Worm (Caenorhabditis elegans) whole organism, late embryonic: Measurements from ENCODE around the gene R10E4.6.

Experiments
- C08G9.2 ChIP-seq: sonication (generic microtip); optimal IDR thresholded peaks from 2 replicates; lab custom pipeline; 2016; ENCODE audit warnings: mild to moderate bottlenecking, missing genetic modification characterization, moderate library complexity, missing compliant biosample characterization
- F13H6.1 ChIP-seq: sonication (generic microtip); optimal IDR thresholded peaks from 2 replicates; lab custom pipeline; 2016; ENCODE audit warnings: missing genetic modification characterization, missing compliant biosample characterization
- T23F11.4 ChIP-seq: fragments of 200-800 bp; sonication (Bioruptor generic); optimal IDR thresholded peaks from 2 replicates; lab custom pipeline; 2018; ENCODE audit warnings: mild to moderate bottlenecking, missing genetic modification characterization, missing compliant biosample characterization
- Y22D7AL.16 ChIP-seq: sonication (generic microtip); optimal IDR thresholded peaks from 2 replicates; lab custom pipeline; 2016; ENCODE audit warnings: missing genetic modification characterization, missing compliant biosample characterization
- ceh-18 ChIP-seq: sonication (generic microtip); optimal IDR thresholded peaks from 2 replicates; lab custom pipeline; 2016; ENCODE audit warnings: missing genetic modification characterization, missing compliant biosample characterization
- ceh-19 ChIP-seq: fragments of 200-800 bp; sonication (Bioruptor generic); optimal IDR thresholded peaks from 2 replicates; lab custom pipeline; 2018; ENCODE audit warnings: mild to moderate bottlenecking, missing genetic modification characterization, missing compliant biosample characterization
- ceh-2 ChIP-seq: sonication (generic microtip); optimal IDR thresholded peaks from 2 replicates; lab custom pipeline; 2016; ENCODE audit warnings: missing genotype, missing genetic modification characterization, missing compliant biosample characterization
- ceh-22 ChIP-seq: sonication (generic microtip); optimal IDR thresholded peaks from 2 replicates; lab custom pipeline; 2017; ENCODE audit warnings: missing biosample characterization, missing genetic modification characterization
- ceh-34 ChIP-seq: sonication (generic microtip); optimal IDR thresholded peaks from 2 replicates; lab custom pipeline; 2016; ENCODE audit warnings: mild to moderate bottlenecking, missing genetic modification characterization, missing compliant biosample characterization
- ceh-45 ChIP-seq: fragments of 200-800 bp; sonication (Bioruptor generic); IDR thresholded peaks from 2 replicates; pipeline ENCODE4 v1.3.6; 2022; ENCODE audit warnings: missing genetic modification reagents, missing genetic modification characterization, missing compliant biosample characterization
- ceh-48 ChIP-seq: sonication (generic microtip); optimal IDR thresholded peaks from 2 replicates; lab custom pipeline; 2016; ENCODE audit warnings: missing genetic modification characterization, inconsistent platforms, missing compliant biosample characterization
- ceh-6 ChIP-seq: fragments of 200-800 bp; sonication (Bioruptor generic); optimal IDR thresholded peaks from 2 replicates; lab custom pipeline; 2018; ENCODE audit warnings: mild to moderate bottlenecking, missing genetic modification characterization, missing compliant biosample characterization
- ceh-9 ChIP-seq: sonication (generic microtip); optimal IDR thresholded peaks from 2 replicates; lab custom pipeline; 2016; ENCODE audit warnings: mild to moderate bottlenecking, missing genetic modification characterization, inconsistent platforms, missing compliant biosample characterization
- che-1 ChIP-seq: sonication (generic microtip); optimal IDR thresholded peaks from 2 replicates; lab custom pipeline; 2016; ENCODE audit warnings: mild to moderate bottlenecking, missing genetic modification characterization, missing compliant biosample characterization
- ets-4 ChIP-seq: sonication (generic microtip); optimal IDR thresholded peaks from 2 replicates; lab custom pipeline; 2016; ENCODE audit warnings: missing genetic modification characterization, missing compliant biosample characterization
- fkh-10 ChIP-seq: fragments of 150-350 bp; optimal IDR thresholded peaks from 2 replicates; lab custom pipeline; 2014; ENCODE audit warnings: missing biosample characterization, missing genetic modification reagents, missing genetic modification characterization
- gmeb-2 ChIP-seq: sonication (generic microtip); optimal IDR thresholded peaks from 2 replicates; lab custom pipeline; 2016; ENCODE audit warnings: missing genetic modification characterization, inconsistent platforms, missing compliant biosample characterization
- hlh-13 ChIP-seq: fragments of 200-800 bp; sonication (Bioruptor generic); optimal IDR thresholded peaks from 2 replicates; lab custom pipeline; 2018; ENCODE audit warnings: mild to moderate bottlenecking, missing genetic modification characterization, missing compliant biosample characterization
- hlh-15 ChIP-seq: sonication (generic microtip); optimal IDR thresholded peaks from 2 replicates; lab custom pipeline; 2016; ENCODE audit warnings: missing genetic modification characterization, missing compliant biosample characterization
- hlh-6 ChIP-seq: sonication (generic microtip); optimal IDR thresholded peaks from 2 replicates; lab custom pipeline; 2016; ENCODE audit warnings: missing genotype, missing genetic modification characterization, missing compliant biosample characterization
- lim-6 ChIP-seq: sonication (generic microtip); optimal IDR thresholded peaks from 2 replicates; lab custom pipeline; 2016; ENCODE audit warnings: missing genetic modification characterization, missing compliant biosample characterization
- lin-11 ChIP-seq: fragments of 200-800 bp; sonication (Bioruptor generic); optimal IDR thresholded peaks from 2 replicates; lab custom pipeline; 2018; ENCODE audit warnings: mild to moderate bottlenecking, missing genetic modification characterization, missing compliant biosample characterization
- madf-2 ChIP-seq: sonication (generic microtip); optimal IDR thresholded peaks from 2 replicates; lab custom pipeline; 2017; ENCODE audit warnings: missing genetic modification characterization, missing compliant biosample characterization
- nfya-1 ChIP-seq: sonication (generic microtip); optimal IDR thresholded peaks from 2 replicates; lab custom pipeline; 2017; ENCODE audit warnings: missing genetic modification characterization, mild to moderate bottlenecking, missing compliant biosample characterization, antibody characterized with exemption, moderate library complexity
- nhr-11 ChIP-seq: fragments of 150-350 bp; optimal IDR thresholded peaks from 2 replicates; lab custom pipeline; 2014; ENCODE audit warnings: missing biosample characterization, missing genetic modification characterization
- odd-2 ChIP-seq: sonication (generic microtip); optimal IDR thresholded peaks from 2 replicates; lab custom pipeline; 2017; ENCODE audit warnings: antibody characterized with exemption, mild to moderate bottlenecking, missing genetic modification characterization, missing compliant biosample characterization
- pag-3 ChIP-seq: sonication (generic microtip); optimal IDR thresholded peaks from 2 replicates; lab custom pipeline; 2016; ENCODE audit warnings: missing compliant biosample characterization, missing genetic modification characterization, borderline replicate concordance
- pat-9 ChIP-seq: fragments of 200-800 bp; sonication (Bioruptor generic); optimal IDR thresholded peaks from 2 replicates; lab custom pipeline; 2018; ENCODE audit warnings: mild to moderate bottlenecking, missing genetic modification characterization, moderate library complexity, missing compliant biosample characterization
- pax-1 ChIP-seq: fragments of 150-350 bp; optimal IDR thresholded peaks from 2 replicates; lab custom pipeline; 2014; ENCODE audit warnings: missing biosample characterization, missing genetic modification characterization
- pha-2 ChIP-seq: sonication (generic microtip); optimal IDR thresholded peaks from 2 replicates; lab custom pipeline; 2017; ENCODE audit warnings: mild to moderate bottlenecking, missing genetic modification characterization, missing compliant biosample characterization
- pros-1 ChIP-seq: fragments of 150-350 bp; optimal IDR thresholded peaks from 2 replicates; lab custom pipeline; 2014; ENCODE audit warnings: missing biosample characterization, missing genetic modification reagents, missing genetic modification characterization
- ref-2 ChIP-seq: sonication (generic microtip); optimal IDR thresholded peaks from 2 replicates; lab custom pipeline; 2016; ENCODE audit warnings: missing genetic modification characterization, missing compliant biosample characterization
- sox-4 ChIP-seq: sonication (generic microtip); optimal IDR thresholded peaks from 2 replicates; lab custom pipeline; 2017; ENCODE audit warnings: mild to moderate bottlenecking, missing genetic modification characterization, inconsistent platforms, missing compliant biosample characterization
- tbx-2 ChIP-seq: sonication (generic microtip); optimal IDR thresholded peaks from 2 replicates; lab custom pipeline; 2016; ENCODE audit warnings: missing genetic modification characterization, missing compliant biosample characterization
- tbx-7 ChIP-seq: sonication (generic microtip); optimal IDR thresholded peaks from 2 replicates; lab custom pipeline; 2016; ENCODE audit warnings: missing genotype, missing genetic modification characterization, missing compliant biosample characterization
- unc-3 ChIP-seq, 2 experiments: fragments of 200-800 bp in 1 of 2; sonication (Bioruptor generic) in 1 of 2; sonication (generic microtip) in 1 of 2; conservative IDR thresholded peaks in 1 of 2; optimal IDR thresholded peaks in 1 of 2; 2 replicates each; pipeline versions ENCODE4 v1.3.6 to Lab custom; 2016 to 2022; ENCODE audit warnings: missing compliant biosample characterization in 2 of 2, missing genetic modification characterization in 2 of 2, missing genetic modification reagents in 1 of 2
- unc-55 ChIP-seq: sonication (generic microtip); optimal IDR thresholded peaks from 2 replicates; lab custom pipeline; 2017; ENCODE audit warnings: missing biosample characterization, missing genetic modification reagents, missing genetic modification characterization
- zip-5 ChIP-seq: sonication (generic microtip); optimal IDR thresholded peaks from 2 replicates; lab custom pipeline; 2016; ENCODE audit warnings: missing genetic modification characterization, missing compliant biosample characterization
- ztf-16 ChIP-seq: sonication (generic microtip); optimal IDR thresholded peaks from 2 replicates; lab custom pipeline; 2017; ENCODE audit warnings: missing genetic modification characterization, missing compliant biosample characterization

The R10E4.6 gene

ce11 chrIII:4317065-4317752, 24.0 kb downstream of the R10E4.6 start, which contains the start of gene tag-131:
TSS of gene tag-131 (plus strand) at chrIII:4317702.
- peak; percentile 63 for TF ChIP-seq nfya-1 (tag; lab: Kevin White, UChicago)
- no peak for TF ChIP-seq odd-2 (tag; lab: Kevin White, UChicago)
- TF ChIP-seq ceh-34 (tag; lab: Kevin White, UChicago) = no peak
- no peak for TF ChIP-seq unc-3 (GFP tag; conservative IDR thresholded peaks at IDR 0.05; lab: Robert Waterston, UW)
- no peak for TF ChIP-seq unc-3 (tag; optimal IDR thresholded peaks at IDR 0.05; lab: Kevin White, UChicago)
- TF ChIP-seq pha-2 (tag; lab: Kevin White, UChicago) = no peak
- no peak for TF ChIP-seq ceh-2 (tag; lab: Kevin White, UChicago)
- TF ChIP-seq Y22D7AL.16 (tag; lab: Kevin White, UChicago) = no peak
- peak; percentile 36 for TF ChIP-seq ceh-18 (tag; lab: Kevin White, UChicago)
- no peak for TF ChIP-seq hlh-15
- no peak for TF ChIP-seq zip-5 (tag; lab: Kevin White, UChicago)
- peak; percentile 81 for TF ChIP-seq unc-55 (GFP tag; lab: Kevin White, UChicago)
- no peak for TF ChIP-seq F13H6.1
- peak; percentile 31 for TF ChIP-seq tbx-2
- TF ChIP-seq pag-3 (tag; lab: Kevin White, UChicago) = no peak
- no peak for TF ChIP-seq tbx-7 (tag; lab: Kevin White, UChicago)
- no peak for TF ChIP-seq ztf-16 (tag; lab: Kevin White, UChicago)
- TF ChIP-seq ets-4 (tag; lab: Kevin White, UChicago) = no peak
- TF ChIP-seq ceh-48 (tag; lab: Kevin White, UChicago) = no peak
- TF ChIP-seq hlh-6 (tag; lab: Kevin White, UChicago) = no peak
- TF ChIP-seq lim-6 (tag; lab: Kevin White, UChicago) = no peak
- TF ChIP-seq, all 69 proteins: peak for 4

DNA sequence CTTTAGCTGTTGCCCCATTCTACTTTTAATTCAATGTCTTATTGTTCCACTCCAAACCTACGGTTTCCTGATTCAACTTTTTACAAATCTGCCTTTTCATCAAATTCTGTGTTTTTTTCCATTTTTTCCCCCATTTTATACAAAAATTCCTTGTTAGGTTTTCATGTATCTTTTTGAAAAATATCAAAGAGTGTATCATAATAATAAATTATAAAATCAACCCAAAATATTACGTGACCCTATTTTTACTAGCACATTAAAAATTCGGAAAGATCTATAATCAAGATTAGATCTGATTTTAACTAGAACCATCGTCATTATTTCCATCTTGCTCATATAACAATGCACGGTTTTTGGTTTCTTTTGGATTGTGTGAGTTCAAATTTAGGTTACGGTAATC, 26.9 kb downstream of the R10E4.6 start, which contains the start of gene H38K22.6:
H38K22.6 (plus strand) TSS at position 301 of the 400 bp plus-strand sequence.
- TF ChIP-seq ceh-45 (GFP tag; lab: Robert Waterston, UW) (no peak), fkh-10 (GFP tag; lab: Kevin White, UChicago) (no peak), ref-2 (tag; lab: Kevin White, UChicago) (no peak), pha-2 (tag; lab: Kevin White, UChicago) (no peak), nhr-11 (no peak), ceh-18 (tag; lab: Kevin White, UChicago) (no peak), hlh-13 (GFP tag; lab: Kevin White, UChicago) (no peak), ceh-19 (no peak), hlh-15 (no peak), ceh-2 (tag; lab: Kevin White, UChicago) (no peak), ceh-6 (GFP tag; lab: Kevin White, UChicago) (no peak), sox-4 (tag; lab: Kevin White, UChicago) (no peak), gmeb-2 (no peak), ceh-9 (tag; lab: Kevin White, UChicago) (no peak), ceh-48 (tag; lab: Kevin White, UChicago) (no peak)

- TF ChIP-seq lin-11 (no peak), C08G9.2 (tag; lab: Kevin White, UChicago) (no peak), pax-1 (tag; lab: Kevin White, UChicago) (no peak), hlh-6 (tag; lab: Kevin White, UChicago) (no peak), unc-55 (GFP tag; lab: Kevin White, UChicago) (no peak), che-1 (tag; lab: Kevin White, UChicago) (no peak), gmeb-2 (no peak), T23F11.4 (no peak), ceh-22 (no peak), madf-2 (tag; lab: Kevin White, UChicago) (no peak), pros-1 (tag; lab: Kevin White, UChicago) (no peak), ceh-6 (GFP tag; lab: Kevin White, UChicago) (no peak), pat-9 (no peak)
Observed at ce11 chrIII:4321399-4321798, 28.2 kb downstream of the R10E4.6 start, which contains the start of gene H38K22.7. TSS of gene H38K22.7 (plus strand) at chrIII:4321699.
